Fruit fly (Drosophila melanogaster) whole organism, adult: ENCODE data around the gene CG31313.

Source experiments
- CG14711 ChIP-seq: fragments of 200-800 bp; sonication (Bioruptor generic); optimal IDR thresholded peaks from 2 replicates; lab custom pipeline; 2018; ENCODE audit warnings: missing biosample characterization, mild to moderate bottlenecking, missing genetic modification characterization, moderate library complexity
- CG7101 ChIP-seq: fragments of 200-800 bp; sonication (Bioruptor generic); optimal IDR thresholded peaks from 2 replicates; lab custom pipeline; 2018; ENCODE audit warnings: missing biosample characterization, mild to moderate bottlenecking, missing genetic modification characterization, moderate library complexity
- Crg-1 ChIP-seq: fragments of 200-800 bp; sonication (Bioruptor generic); optimal IDR thresholded peaks from 2 replicates; lab custom pipeline; 2016; ENCODE audit warnings: missing biosample characterization, missing genetic modification characterization
- Mnt ChIP-seq: fragments of 200-800 bp; sonication (Bioruptor generic); optimal IDR thresholded peaks from 2 replicates; lab custom pipeline; 2016; ENCODE audit warnings: missing biosample characterization, mild to moderate bottlenecking, missing genetic modification characterization

- TF ChIP-seq CG7101 (tag; lab: Kevin White, UChicago) (no peak), Crg-1 (no peak), CG14711 (tag; lab: Kevin White, UChicago) (no peak), Mnt (GFP tag; lab: Kevin White, UChicago) (no peak)
Measured at dm6 chr3R:14542038-14542437, 25.2 kb downstream of the CG31313 start.
